Fruit fly (Drosophila melanogaster) whole organism, embryonic: ENCODE results near the gene Rab9Fa.

Source experiments
- BtbVII ChIP-seq: fragments of 200-800 bp; sonication (Bioruptor generic); optimal IDR thresholded peaks from 3 replicates; lab custom pipeline; 2017; ENCODE audit warnings: missing biosample characterization, mild to moderate bottlenecking, missing genetic modification characterization
- Bteb2 ChIP-seq: fragments of 200-800 bp; sonication (Bioruptor generic); optimal IDR thresholded peaks from 2 replicates; lab custom pipeline; 2016; ENCODE audit warnings: missing biosample characterization, missing genetic modification characterization
- C15 ChIP-seq: fragments of 200-800 bp; sonication (Bioruptor generic); IDR thresholded peaks from 3 replicates; pipeline ENCODE4 v1.3.6; 2022; ENCODE audit warnings: missing biosample characterization, missing genetic modification characterization
- CG10209 ChIP-seq: fragments of 200-800 bp; sonication (Bioruptor generic); optimal IDR thresholded peaks from 3 replicates; lab custom pipeline; 2017; ENCODE audit warnings: missing biosample characterization, mild to moderate bottlenecking, missing genetic modification characterization, missing genetic modification reagents
- CG11504 ChIP-seq: fragments of 200-800 bp; sonication (Bioruptor generic); optimal IDR thresholded peaks from 3 replicates; lab custom pipeline; 2019; ENCODE audit warnings: missing biosample characterization, mild to moderate bottlenecking, missing genetic modification characterization, moderate library complexity
- CG12942 ChIP-seq: fragments of 200-800 bp; sonication (Bioruptor generic); optimal IDR thresholded peaks from 3 replicates; lab custom pipeline; 2016; ENCODE audit warnings: missing biosample characterization, missing genetic modification characterization
- CG13296 ChIP-seq: fragments of 200-800 bp; sonication (Bioruptor generic); optimal IDR thresholded peaks from 3 replicates; lab custom pipeline; 2018; ENCODE audit warnings: missing biosample characterization, mild to moderate bottlenecking, missing genetic modification characterization
- CG17612 ChIP-seq: fragments of 200-800 bp; sonication (Bioruptor generic); IDR thresholded peaks from 2 replicates; pipeline ENCODE4 v1.3.6; 2022; ENCODE audit warnings: missing biosample characterization, missing genetic modification characterization
- CG1832 ChIP-seq: fragments of 200-800 bp; sonication (Bioruptor generic); optimal IDR thresholded peaks from 2 replicates; lab custom pipeline; 2017; ENCODE audit warnings: missing biosample characterization, mild to moderate bottlenecking, missing genetic modification characterization, inconsistent platforms
- CG18476 ChIP-seq: fragments of 200-800 bp; sonication (Bioruptor generic); optimal IDR thresholded peaks from 2 replicates; lab custom pipeline; 2016; ENCODE audit warnings: missing biosample characterization, mild to moderate bottlenecking, missing genetic modification characterization
- CG18599 ChIP-seq: fragments of 200-800 bp; sonication (Bioruptor generic); optimal IDR thresholded peaks from 3 replicates; lab custom pipeline; 2017; ENCODE audit warnings: missing biosample characterization, missing genetic modification characterization, mild to moderate bottlenecking, moderate library complexity, missing genetic modification reagents
- CG2712 ChIP-seq: fragments of 200-800 bp; optimal IDR thresholded peaks from 3 replicates; lab custom pipeline; 2019; ENCODE audit warnings: missing biosample characterization, mild to moderate bottlenecking, missing genetic modification characterization, moderate library complexity
- CG31224 ChIP-seq: fragments of 200-800 bp; sonication (Bioruptor generic); IDR thresholded peaks from 2 replicates; pipeline ENCODE4 v1.3.6; 2022; ENCODE audit warnings: missing biosample characterization, missing genetic modification characterization
- CG34376 ChIP-seq: fragments of 200-800 bp; sonication (Bioruptor generic); optimal IDR thresholded peaks from 2 replicates; lab custom pipeline; 2018; ENCODE audit warnings: missing biosample characterization, mild to moderate bottlenecking, missing genetic modification characterization
- CG42726 ChIP-seq: fragments of 200-800 bp; sonication (Bioruptor generic); IDR thresholded peaks from 2 replicates; pipeline ENCODE4 v1.3.6; 2022; ENCODE audit warnings: missing biosample characterization, missing genetic modification characterization; ENCODE audit not compliant: partially characterized antibody
- CG6272 ChIP-seq: fragments of 200-800 bp; sonication (Bioruptor generic); IDR thresholded peaks from 2 replicates; pipeline ENCODE4 v1.3.6; 2022; ENCODE audit warnings: missing biosample characterization, missing genetic modification characterization
- CG6683 ChIP-seq: fragments of 200-800 bp; sonication (Bioruptor generic); optimal IDR thresholded peaks from 2 replicates; lab custom pipeline; 2017; ENCODE audit warnings: missing biosample characterization, mild to moderate bottlenecking, missing genetic modification characterization, missing genetic modification reagents
- CG7987 ChIP-seq: fragments of 200-800 bp; sonication (Bioruptor generic); optimal IDR thresholded peaks from 2 replicates; lab custom pipeline; 2018; ENCODE audit warnings: missing biosample characterization, mild to moderate bottlenecking, missing genetic modification characterization, moderate library complexity
- CG9797 ChIP-seq: fragments of 200-800 bp; sonication (Bioruptor generic); optimal IDR thresholded peaks from 3 replicates; lab custom pipeline; 2018; ENCODE audit warnings: missing biosample characterization, mild to moderate bottlenecking, missing genetic modification characterization
- CG9817 ChIP-seq: fragments of 200-800 bp; sonication (Bioruptor generic); optimal IDR thresholded peaks from 2 replicates; lab custom pipeline; 2018; ENCODE audit warnings: missing biosample characterization, mild to moderate bottlenecking, missing genetic modification characterization, moderate library complexity
- Eip74EF ChIP-seq, 2 experiments: fragments of 200-800 bp in 1 of 2; fragments of >200 bp in 1 of 2; sonication (Bioruptor generic) in 1 of 2; optimal IDR thresholded peaks; 2 replicates each; lab custom pipeline; 2017 to 2019; ENCODE audit warnings: missing biosample characterization in 2 of 2, missing genetic modification characterization in 2 of 2, mild to moderate bottlenecking in 1 of 2, moderate library complexity in 1 of 2
- Fer1 ChIP-seq: fragments of 200-800 bp; sonication (Bioruptor generic); optimal IDR thresholded peaks from 2 replicates; lab custom pipeline; 2017; ENCODE audit warnings: missing biosample characterization, mild to moderate bottlenecking, missing genetic modification characterization
- HLH3B ChIP-seq: fragments of 200-800 bp; sonication (Bioruptor generic); IDR thresholded peaks from 2 replicates; pipeline ENCODE4 v1.3.6; 2022; ENCODE audit warnings: missing biosample characterization, missing genetic modification characterization
- Lhr ChIP-seq: fragments of 200-800 bp; sonication (Bioruptor generic); optimal IDR thresholded peaks from 3 replicates; lab custom pipeline; 2017; ENCODE audit warnings: mild to moderate bottlenecking, missing biosample characterization, missing genetic modification reagents, missing genetic modification characterization
- MESR4 ChIP-seq: fragments of 200-800 bp; sonication (Bioruptor generic); optimal IDR thresholded peaks from 2 replicates; lab custom pipeline; 2018; ENCODE audit warnings: missing biosample characterization, mild to moderate bottlenecking, missing genetic modification characterization, moderate library complexity
- Nf-YC ChIP-seq: fragments of 200-800 bp; optimal IDR thresholded peaks from 3 replicates; lab custom pipeline; 2019; ENCODE audit warnings: missing biosample characterization, mild to moderate bottlenecking, missing genetic modification characterization, moderate library complexity
- Optix ChIP-seq: fragments of 200-800 bp; sonication (Bioruptor generic); IDR thresholded peaks from 3 replicates; pipeline ENCODE4 v1.3.6; 2022; ENCODE audit warnings: missing biosample characterization, missing genetic modification characterization
- PHDP ChIP-seq: fragments of 200-800 bp; sonication (Bioruptor generic); optimal IDR thresholded peaks from 3 replicates; lab custom pipeline; 2018; ENCODE audit warnings: missing biosample characterization, mild to moderate bottlenecking, missing genetic modification characterization, moderate library complexity
- Sry-δ ChIP-seq: fragments of 200-800 bp; sonication (Bioruptor generic); optimal IDR thresholded peaks from 2 replicates; lab custom pipeline; 2016; ENCODE audit warnings: missing biosample characterization, missing genetic modification characterization
- Ssrp ChIP-seq: fragments of 200-800 bp; sonication (Bioruptor generic); optimal IDR thresholded peaks from 2 replicates; lab custom pipeline; 2018; ENCODE audit warnings: missing biosample characterization, mild to moderate bottlenecking, missing genetic modification characterization, moderate library complexity
- Taf1 ChIP-seq: fragments of 200-800 bp; sonication (Bioruptor generic); IDR thresholded peaks from 2 replicates; pipeline ENCODE4 v1.3.6; 2022; ENCODE audit warnings: missing biosample characterization, missing genetic modification characterization
- Trl ChIP-seq, 3 experiments: fragments of >200 bp in 2 of 3; fragments of 200-800 bp in 1 of 3; sonication (Bioruptor generic) in 1 of 3; optimal IDR thresholded peaks; 2 replicates in 1 of 3; 3 replicates in 2 of 3; lab custom pipeline; 2016 to 2017; ENCODE audit warnings: missing biosample characterization in 1 of 3, missing genetic modification characterization in 1 of 3
- btn ChIP-seq: fragments of 200-800 bp; sonication (Bioruptor generic); optimal IDR thresholded peaks from 2 replicates; lab custom pipeline; 2016; ENCODE audit warnings: missing biosample characterization, missing genetic modification characterization
- chm ChIP-seq: fragments of 200-800 bp; sonication (Bioruptor generic); IDR thresholded peaks from 2 replicates; pipeline ENCODE4 v1.3.6; 2022; ENCODE audit warnings: missing biosample characterization, missing genetic modification characterization
- chn ChIP-seq: fragments of 200-800 bp; sonication (Bioruptor generic); optimal IDR thresholded peaks from 2 replicates; lab custom pipeline; 2016; ENCODE audit warnings: missing biosample characterization, missing genetic modification characterization
- crc ChIP-seq: fragments of 200-800 bp; sonication (Bioruptor generic); optimal IDR thresholded peaks from 2 replicates; lab custom pipeline; 2016; ENCODE audit warnings: missing biosample characterization, missing genetic modification characterization
- da ChIP-seq: fragments of 200-800 bp; sonication (Bioruptor generic); optimal IDR thresholded peaks from 2 replicates; lab custom pipeline; 2016; ENCODE audit warnings: missing biosample characterization, missing genetic modification characterization
- dati ChIP-seq: fragments of 200-800 bp; sonication (Bioruptor generic); IDR thresholded peaks from 2 replicates; pipeline ENCODE4 v1.3.6; 2022; ENCODE audit warnings: missing biosample characterization, missing genetic modification characterization
- dysf ChIP-seq: fragments of 200-800 bp; sonication (Bioruptor generic); IDR thresholded peaks from 3 replicates; pipeline ENCODE4 v1.3.6; 2022; ENCODE audit warnings: missing biosample characterization, missing genetic modification characterization
- eyg ChIP-seq: fragments of 200-800 bp; sonication (Bioruptor generic); optimal IDR thresholded peaks from 3 replicates; lab custom pipeline; 2016; ENCODE audit warnings: missing biosample characterization, missing genetic modification characterization
- grau ChIP-seq: fragments of 200-800 bp; optimal IDR thresholded peaks from 3 replicates; lab custom pipeline; 2019; ENCODE audit warnings: missing biosample characterization, mild to moderate bottlenecking, missing genetic modification characterization, moderate library complexity
- gt ChIP-seq: fragments of 200-800 bp; sonication (Bioruptor generic); IDR thresholded peaks from 2 replicates; pipeline ENCODE4 v1.3.6; 2022; ENCODE audit warnings: missing biosample characterization, missing genetic modification characterization
- ind ChIP-seq: fragments of 200-800 bp; sonication (Bioruptor generic); optimal IDR thresholded peaks from 3 replicates; lab custom pipeline; 2016; ENCODE audit warnings: missing biosample characterization, missing genetic modification characterization
- mirr ChIP-seq: fragments of 200-800 bp; sonication (Bioruptor generic); optimal IDR thresholded peaks from 3 replicates; lab custom pipeline; 2018; ENCODE audit warnings: missing biosample characterization, mild to moderate bottlenecking, missing genetic modification characterization
- nerfin-2 ChIP-seq: fragments of 200-800 bp; sonication (Bioruptor generic); IDR thresholded peaks from 2 replicates; pipeline ENCODE4 v1.3.6; 2022; ENCODE audit warnings: missing biosample characterization, missing genetic modification characterization; ENCODE audit not compliant: partially characterized antibody
- peb ChIP-seq: fragments of 200-800 bp; sonication (Bioruptor generic); IDR thresholded peaks from 2 replicates; pipeline ENCODE4 v1.3.6; 2022; ENCODE audit warnings: missing biosample characterization, missing genetic modification characterization
- scrt ChIP-seq: fragments of 200-800 bp; sonication (Bioruptor generic); optimal IDR thresholded peaks from 2 replicates; lab custom pipeline; 2018; ENCODE audit warnings: missing biosample characterization, mild to moderate bottlenecking, missing genetic modification characterization, moderate library complexity
- sob ChIP-seq: fragments of 200-800 bp; sonication (Bioruptor generic); IDR thresholded peaks from 2 replicates; pipeline ENCODE4 v1.3.6; 2022; ENCODE audit warnings: missing biosample characterization, missing genetic modification characterization
- tap ChIP-seq: fragments of 200-800 bp; optimal IDR thresholded peaks from 3 replicates; lab custom pipeline; 2019; ENCODE audit warnings: missing biosample characterization, mild to moderate bottlenecking, missing genetic modification characterization, moderate library complexity

Rab9Fa gene

DNA sequence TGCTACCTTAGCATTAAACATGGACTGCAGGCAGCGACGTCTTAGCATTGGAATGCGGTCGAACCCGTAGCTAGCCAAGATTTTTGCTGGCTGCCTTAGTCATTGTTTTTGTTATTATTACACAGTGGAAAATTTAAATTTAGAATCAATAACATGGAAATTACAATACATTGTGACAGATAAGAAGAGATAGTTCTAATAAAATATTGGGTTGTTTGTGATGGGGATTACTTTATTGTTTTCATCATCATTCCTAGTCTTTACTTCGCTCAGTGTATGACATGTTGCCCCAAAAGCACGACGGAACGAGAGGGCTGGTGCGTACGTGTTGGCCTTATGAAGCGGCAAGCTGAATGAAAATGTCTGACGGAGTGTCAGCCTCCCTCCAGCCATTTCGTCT lies 14.2 kb downstream of the Rab9Fa start (continued):
- TF ChIP-seq Eip74EF (GFP tag; optimal IDR thresholded peaks at IDR 0.05; lab: Kevin White, UChicago) (peak in 1 of 2 experiments; percentile 80), peb (GFP tag; lab: Robert Waterston, UW) (peak; percentile 69; the same call in 1 of the 2 replicates), Sry-δ (GFP tag; lab: Kevin White, UChicago) (peak; percentile 41), CG6272 (GFP tag; lab: Robert Waterston, UW) (peak; percentile 66), Lhr (peak; percentile 16), CG10209 (peak; percentile 69), BtbVII (peak; percentile 74), C15 (GFP tag; lab: Robert Waterston, UW) (0 out of 3 replicates have a peak, but pooled peaks have one; percentile 41), CG42726 (GFP tag; lab: Robert Waterston, UW) (no peak), Trl (optimal IDR thresholded peaks at IDR 0.05; lab: Kevin White, UChicago) (no peak), Trl (GFP tag; optimal IDR thresholded peaks at IDR 0.05; lab: Kevin White, UChicago) (peak; percentile 83), CG13296 (peak; percentile 88), tap (tag; lab: Kevin White, UChicago) (peak; percentile 89), crc (peak; percentile 72), CG9797 (no peak), CG18476 (GFP tag; lab: Kevin White, UChicago) (peak; percentile 61), da (GFP tag; lab: Kevin White, UChicago) (no peak), dysf (GFP tag; lab: Robert Waterston, UW) (peak; percentile 88), scrt (GFP tag; lab: Kevin White, UChicago) (peak; percentile 77), MESR4 (no peak), ind (peak; percentile 84), Bteb2 (GFP tag; lab: Kevin White, UChicago) (peak; percentile 72), Optix (GFP tag; lab: Robert Waterston, UW) (peak; percentile 51; the same call in 1 of the 3 replicates), HLH3B (peak; percentile 88), CG1832 (no peak), CG9817 (peak; percentile 86), chm (GFP tag; lab: Robert Waterston, UW) (peak; percentile 63; the same call in 1 of the 2 replicates), chn (GFP tag; lab: Kevin White, UChicago) (peak; percentile 42), grau (tag; lab: Kevin White, UChicago) (peak; percentile 86), CG2712 (tag; lab: Kevin White, UChicago) (peak; percentile 84), sob (peak; percentile 86), CG12942 (GFP tag; lab: Kevin White, UChicago) (peak; percentile 76), CG17612 (GFP tag; lab: Robert Waterston, UW) (peak; percentile 72; the same call in 1 of the 2 replicates), Nf-YC (peak; percentile 79), CG34376 (GFP tag; lab: Kevin White, UChicago) (peak; percentile 60), CG6683 (GFP tag; lab: Kevin White, UChicago) (no peak), CG31224 (GFP tag; lab: Robert Waterston, UW) (peak; percentile 78), CG18599 (GFP tag; lab: Kevin White, UChicago) (peak; percentile 84), gt (peak; percentile 63; the same call in 1 of the 2 replicates), CG7987 (GFP tag; lab: Kevin White, UChicago) (peak; percentile 50), eyg (GFP tag; lab: Kevin White, UChicago) (peak; percentile 62), CG11504 (tag; lab: Kevin White, UChicago) (peak; percentile 90), Ssrp (tag; lab: Kevin White, UChicago) (peak; percentile 81), nerfin-2 (GFP tag; lab: Robert Waterston, UW) (no peak), PHDP (tag; lab: Kevin White, UChicago) (peak; percentile 84), Fer1 (GFP tag; lab: Kevin White, UChicago) (peak; percentile 87), dati (GFP tag; lab: Robert Waterston, UW) (peak; percentile 65), mirr (peak; percentile 66), Taf1 (peak; percentile 68; the same call in 1 of the 2 replicates), btn (GFP tag; lab: Kevin White, UChicago) (peak; percentile 58)
